Worm (Caenorhabditis elegans): ENCODE measurements around the gene K08B5.1.

Gene K08B5.1

ce11 chrX:16574303-16574702 lies 16.1 kb downstream of the K08B5.1 start:
- TF ChIP-seq nhr-23 (tag; optimal IDR thresholded peaks at IDR 0.05) (no peak), ztf-11 (tag; optimal IDR thresholded peaks at IDR 0.05) (no peak), sea-2 (GFP tag; optimal IDR thresholded peaks at IDR 0.05) (no peak), eor-1 (tag; optimal IDR thresholded peaks at IDR 0.05) (no peak), jun-1 (tag; optimal IDR thresholded peaks at IDR 0.05) (no peak), ceh-9 (tag; optimal IDR thresholded peaks at IDR 0.05) (no peak), nhr-76 (tag; optimal IDR thresholded peaks at IDR 0.05) (no peak), nhr-12 (tag; optimal IDR thresholded peaks at IDR 0.05) (no peak)

- no peak for TF ChIP-seq nhr-67 (tag; optimal IDR thresholded peaks at IDR 0.05)
- no peak for TF ChIP-seq egl-27 (tag; optimal IDR thresholded peaks at IDR 0.05)
- no peak for TF ChIP-seq ceh-28 (tag; optimal IDR thresholded peaks at IDR 0.05)
- no peak for TF ChIP-seq daf-12 (tag; optimal IDR thresholded peaks at IDR 0.05)
- no peak for TF ChIP-seq egl-5 (tag; optimal IDR thresholded peaks at IDR 0.05)
- TF ChIP-seq nhr-11 (tag; optimal IDR thresholded peaks at IDR 0.05): no peak
- no peak for TF ChIP-seq lsy-12 (tag; optimal IDR thresholded peaks at IDR 0.05)
- TF ChIP-seq elt-2 (tag; optimal IDR thresholded peaks at IDR 0.05): no peak
- TF ChIP-seq nhr-25 (tag; optimal IDR thresholded peaks at IDR 0.05): no peak
- TF ChIP-seq elt-3 (tag; optimal IDR thresholded peaks at IDR 0.05): no peak
- no peak for TF ChIP-seq tbx-2 (tag; optimal IDR thresholded peaks at IDR 0.05)
- no peak for TF ChIP-seq ceh-16 (tag; optimal IDR thresholded peaks at IDR 0.05)
- no peak for TF ChIP-seq nhr-28 (tag; optimal IDR thresholded peaks at IDR 0.05)
- no peak for TF ChIP-seq mml-1 (tag; optimal IDR thresholded peaks at IDR 0.05)
- no peak for TF ChIP-seq nhr-237 (tag; optimal IDR thresholded peaks at IDR 0.05)
- no peak for TF ChIP-seq hmg-11 (tag; optimal IDR thresholded peaks at IDR 0.05)
- no peak for TF ChIP-seq fkh-2 (tag; optimal IDR thresholded peaks at IDR 0.05)
- no peak for TF ChIP-seq nhr-76 (tag; optimal IDR thresholded peaks at IDR 0.05)
Measured at ce11 chrX:16575262-16575661, 17.0 kb downstream of the K08B5.1 start.

ce11 chrX:16579303-16579795 lies 21.1 kb downstream of the K08B5.1 start, which contains the start of gene ser-1:
Gene ser-1, plus strand, starts transcription at chrX:16579745.
- TF ChIP-seq pha-4 (tag; optimal IDR thresholded peaks at IDR 0.05) (peak; percentile 21), tbx-2 (tag; optimal IDR thresholded peaks at IDR 0.05) (no peak), ama-1 (optimal IDR thresholded peaks at IDR 0.05) (no peak)

ce11 chrX:16588102-16588501 lies 29.9 kb downstream of the K08B5.1 start:
- TF ChIP-seq fkh-10 (GFP tag; optimal IDR thresholded peaks at IDR 0.05): peak; percentile 82
- no peak for TF ChIP-seq ZK546.5 (tag; optimal IDR thresholded peaks at IDR 0.05)

- no peak for TF ChIP-seq ZK546.5 (tag; optimal IDR thresholded peaks at IDR 0.05)
- no peak for TF ChIP-seq lin-39 (tag; optimal IDR thresholded peaks at IDR 0.05)
- TF ChIP-seq ceh-28 (tag; optimal IDR thresholded peaks at IDR 0.05): no peak
- no peak for TF ChIP-seq lin-15B (tag; optimal IDR thresholded peaks at IDR 0.05)
- TF ChIP-seq egl-5 (tag; optimal IDR thresholded peaks at IDR 0.05): no peak
- no peak for TF ChIP-seq sea-2 (GFP tag; optimal IDR thresholded peaks at IDR 0.05)
- no peak for TF ChIP-seq snpc-4 (tag; optimal IDR thresholded peaks at IDR 0.05)
- TF ChIP-seq nhr-67 (tag; optimal IDR thresholded peaks at IDR 0.05): no peak
- no peak for TF ChIP-seq elt-3 (tag; optimal IDR thresholded peaks at IDR 0.05)
- no peak for TF ChIP-seq nhr-23 (tag; optimal IDR thresholded peaks at IDR 0.05)
- no peak for TF ChIP-seq skn-1 (tag; optimal IDR thresholded peaks at IDR 0.05)
Measured at ce11 chrX:16590230-16590629, 32.0 kb downstream of the K08B5.1 start.

- TF ChIP-seq nhr-11 (tag; optimal IDR thresholded peaks at IDR 0.05): no peak
- TF ChIP-seq ztf-11 (tag; optimal IDR thresholded peaks at IDR 0.05): no peak
- TF ChIP-seq nhr-23 (tag; optimal IDR thresholded peaks at IDR 0.05): peak; percentile 47
- TF ChIP-seq nhr-67 (tag; optimal IDR thresholded peaks at IDR 0.05): no peak
- TF ChIP-seq skn-1 (tag; optimal IDR thresholded peaks at IDR 0.05): peak; percentile 40
- peak; percentile 59 for TF ChIP-seq lsy-12 (tag; optimal IDR thresholded peaks at IDR 0.05)
- TF ChIP-seq hmg-11 (tag; optimal IDR thresholded peaks at IDR 0.05): peak; percentile 84
- TF ChIP-seq tbx-2 (tag; optimal IDR thresholded peaks at IDR 0.05): peak; percentile 73
- TF ChIP-seq nhr-28 (tag; optimal IDR thresholded peaks at IDR 0.05): no peak
- peak; percentile 79 for TF ChIP-seq nhr-43 (tag; optimal IDR thresholded peaks at IDR 0.05; ENCODE audit: poor library complexity, severe bottlenecking)
- peak; percentile 36 for TF ChIP-seq pqm-1 (tag; optimal IDR thresholded peaks at IDR 0.05)
- peak; percentile 38 for TF ChIP-seq elt-2 (tag; optimal IDR thresholded peaks at IDR 0.05)
- TF ChIP-seq egl-5 (tag; optimal IDR thresholded peaks at IDR 0.05): peak; percentile 29
- no peak for TF ChIP-seq jun-1 (tag; optimal IDR thresholded peaks at IDR 0.05)
- TF ChIP-seq nhr-76 (tag; optimal IDR thresholded peaks at IDR 0.05): no peak
- peak; percentile 80 for TF ChIP-seq lin-39 (tag; optimal IDR thresholded peaks at IDR 0.05)
- TF ChIP-seq nfya-1 (tag; optimal IDR thresholded peaks at IDR 0.05; ENCODE audit: insufficient read depth): peak; percentile 56
- TF ChIP-seq R02D3.7 (tag; optimal IDR thresholded peaks at IDR 0.05): no peak
- TF ChIP-seq pha-4 (tag; optimal IDR thresholded peaks at IDR 0.05): peak; percentile 56
- TF ChIP-seq daf-12 (tag; optimal IDR thresholded peaks at IDR 0.05): no peak
- peak; percentile 38 for TF ChIP-seq ztf-4 (tag; optimal IDR thresholded peaks at IDR 0.05)
- peak; percentile 33 for TF ChIP-seq egl-27 (tag; optimal IDR thresholded peaks at IDR 0.05)
- TF ChIP-seq nhr-25 (tag; optimal IDR thresholded peaks at IDR 0.05): peak; percentile 63
Measured at ce11 chrX:16590803-16591202, 32.6 kb downstream of the K08B5.1 start.

Measured in whole organism, L3 larva.